Worm (Caenorhabditis elegans) whole organism, L1 larva: ENCODE data around the gene sqv-1.

Experiments used
- C16A3.4 ChIP-seq: fragments of 150-350 bp; optimal IDR thresholded peaks from 2 replicates; lab custom pipeline; 2014; ENCODE audit warnings: missing biosample characterization, missing genetic modification characterization
- C34B4.2 ChIP-seq: sonication (generic microtip); optimal IDR thresholded peaks from 2 replicates; lab custom pipeline; 2017; ENCODE audit warnings: mild to moderate bottlenecking, missing genetic modification characterization, missing compliant biosample characterization
- Y116A8C.19 ChIP-seq: sonication (generic microtip); optimal IDR thresholded peaks from 2 replicates; lab custom pipeline; 2016; ENCODE audit warnings: missing compliant biosample characterization, missing genetic modification characterization, borderline replicate concordance
- alr-1 ChIP-seq: fragments of 200-800 bp; sonication (Bioruptor generic); optimal IDR thresholded peaks from 2 replicates; lab custom pipeline; 2018; ENCODE audit warnings: borderline replicate concordance, mild to moderate bottlenecking, missing genetic modification characterization, missing compliant biosample characterization
- aly-2 ChIP-seq: fragments of 150-350 bp; optimal IDR thresholded peaks from 2 replicates; lab custom pipeline; 2014; ENCODE audit warnings: missing biosample characterization, missing genetic modification characterization
- ama-1 ChIP-seq: fragments of 150-350 bp; optimal IDR thresholded peaks from 2 replicates; lab custom pipeline; 2014
- blmp-1 ChIP-seq: fragments of 150-350 bp; optimal IDR thresholded peaks from 2 replicates; lab custom pipeline; 2014; ENCODE audit warnings: missing biosample characterization, missing genetic modification characterization
- ceh-8 ChIP-seq: fragments of 200-800 bp; sonication (Bioruptor generic); optimal IDR thresholded peaks from 2 replicates; lab custom pipeline; 2018; ENCODE audit warnings: mild to moderate bottlenecking, missing genetic modification characterization, moderate library complexity, missing compliant biosample characterization
- ceh-82 ChIP-seq, 3 experiments: fragments of 150-350 bp in 1 of 3; sonication (generic microtip) in 2 of 3; optimal IDR thresholded peaks; 2 replicates each; lab custom pipeline; 2014 to 2017; ENCODE audit warnings: missing biosample characterization in 3 of 3, missing genetic modification characterization in 3 of 3
- ceh-88 ChIP-seq: fragments of 200-800 bp; sonication (Bioruptor generic); IDR thresholded peaks from 2 replicates; pipeline ENCODE4 v1.3.6; 2022; ENCODE audit warnings: missing genetic modification characterization, missing compliant biosample characterization
- egl-27 ChIP-seq, 2 experiments: fragments of 150-350 bp in 1 of 2; sonication (generic microtip); optimal IDR thresholded peaks; 3 replicates each; lab custom pipeline; 2017 to 2018; ENCODE audit warnings: missing biosample characterization in 2 of 2, missing genetic modification characterization in 2 of 2, missing genetic modification reagents in 2 of 2
- elt-2 ChIP-seq: sonication (generic microtip); optimal IDR thresholded peaks from 2 replicates; lab custom pipeline; 2016; ENCODE audit warnings: missing genetic modification characterization, mild to moderate bottlenecking, inconsistent platforms, missing compliant biosample characterization, missing genetic modification reagents
- elt-3 ChIP-seq, 6 experiments: fragments of 150-350 bp in 1 of 6; sonication (generic microtip); optimal IDR thresholded peaks; 2 replicates each; lab custom pipeline; 2017 to 2018; ENCODE audit warnings: missing biosample characterization in 6 of 6, missing genetic modification characterization in 6 of 6, inconsistent platforms in 1 of 6
- fkh-10 ChIP-seq: sonication (generic microtip); optimal IDR thresholded peaks from 2 replicates; lab custom pipeline; 2017; ENCODE audit warnings: missing biosample characterization, missing genetic modification reagents, missing genetic modification characterization
- fkh-8 ChIP-seq: sonication (generic microtip); optimal IDR thresholded peaks from 2 replicates; lab custom pipeline; 2016; ENCODE audit warnings: mild to moderate bottlenecking, missing genetic modification characterization, missing compliant biosample characterization
- fos-1 ChIP-seq: fragments of 150-350 bp; optimal IDR thresholded peaks from 2 replicates; lab custom pipeline; 2014; ENCODE audit warnings: missing biosample characterization, missing genetic modification characterization
- irx-1 ChIP-seq: sonication (generic microtip); optimal IDR thresholded peaks from 2 replicates; lab custom pipeline; 2016; ENCODE audit warnings: missing genetic modification characterization, missing compliant biosample characterization
- jun-1 ChIP-seq: fragments of 150-350 bp; optimal IDR thresholded peaks from 2 replicates; lab custom pipeline; 2014; ENCODE audit warnings: missing biosample characterization, missing genetic modification reagents, missing genetic modification characterization
- lin-13 ChIP-seq: fragments of 150-350 bp; optimal IDR thresholded peaks from 2 replicates; lab custom pipeline; 2014; ENCODE audit warnings: missing biosample characterization, missing genetic modification reagents, missing genetic modification characterization
- lin-15B ChIP-seq: fragments of 150-350 bp; sonication (generic microtip); optimal IDR thresholded peaks from 3 replicates; lab custom pipeline; 2014; ENCODE audit warnings: missing biosample characterization, missing genetic modification characterization
- lir-3 ChIP-seq: sonication (generic microtip); optimal IDR thresholded peaks from 2 replicates; lab custom pipeline; 2016; ENCODE audit warnings: mild to moderate bottlenecking, missing genetic modification characterization, moderate library complexity, missing compliant biosample characterization; ENCODE audit not compliant: poor library complexity
- mab-9 ChIP-seq: fragments of 200-800 bp; sonication (Bioruptor generic); IDR thresholded peaks from 2 replicates; pipeline ENCODE4 v1.3.6; 2022; ENCODE audit warnings: missing genetic modification reagents, missing genetic modification characterization, missing compliant biosample characterization
- mef-2 ChIP-seq: fragments of 150-350 bp; optimal IDR thresholded peaks from 2 replicates; lab custom pipeline; 2014; ENCODE audit warnings: missing biosample characterization, missing genetic modification characterization
- nhr-12 ChIP-seq: sonication (generic microtip); optimal IDR thresholded peaks from 2 replicates; lab custom pipeline; 2017; ENCODE audit warnings: missing biosample characterization, missing genetic modification characterization
- nhr-19 ChIP-seq: fragments of 200-800 bp; sonication (Bioruptor generic); conservative IDR thresholded peaks from 2 replicates; pipeline ENCODE4 v1.3.6; 2022; ENCODE audit warnings: missing genetic modification characterization, missing compliant biosample characterization
- nhr-28 ChIP-seq: fragments of 150-350 bp; optimal IDR thresholded peaks from 2 replicates; lab custom pipeline; 2014; ENCODE audit warnings: missing biosample characterization, missing genetic modification characterization
- nhr-84 ChIP-seq: sonication (generic microtip); optimal IDR thresholded peaks from 2 replicates; lab custom pipeline; 2017; ENCODE audit warnings: missing biosample characterization, missing genetic modification characterization
- nhr-90 ChIP-seq: sonication (generic microtip); optimal IDR thresholded peaks from 2 replicates; lab custom pipeline; 2016; ENCODE audit warnings: mild to moderate bottlenecking, missing genetic modification characterization, missing compliant biosample characterization; ENCODE audit not compliant: poor library complexity
- pag-3 ChIP-seq: sonication (generic microtip); optimal IDR thresholded peaks from 2 replicates; lab custom pipeline; 2017; ENCODE audit warnings: missing genetic modification characterization, mild to moderate bottlenecking, missing compliant biosample characterization, antibody characterized with exemption, borderline replicate concordance; ENCODE audit not compliant: insufficient read depth
- pqm-1 ChIP-seq: sonication (generic microtip); optimal IDR thresholded peaks from 3 replicates; lab custom pipeline; 2017; ENCODE audit warnings: missing biosample characterization, missing genetic modification characterization
- skn-1 ChIP-seq: fragments of 150-350 bp; optimal IDR thresholded peaks from 2 replicates; lab custom pipeline; 2014; ENCODE audit warnings: missing biosample characterization, missing genetic modification characterization
- snu-23 ChIP-seq: sonication (generic microtip); optimal IDR thresholded peaks from 2 replicates; lab custom pipeline; 2016; ENCODE audit warnings: missing genetic modification characterization, missing compliant biosample characterization
- sptf-1 ChIP-seq: fragments of 150-350 bp; optimal IDR thresholded peaks from 2 replicates; lab custom pipeline; 2014; ENCODE audit warnings: missing biosample characterization, missing genetic modification characterization
- tbx-2 ChIP-seq: sonication (generic microtip); optimal IDR thresholded peaks from 2 replicates; lab custom pipeline; 2016; ENCODE audit warnings: missing genetic modification characterization, missing compliant biosample characterization
- unc-130 ChIP-seq: fragments of 150-350 bp; optimal IDR thresholded peaks from 2 replicates; lab custom pipeline; 2017; ENCODE audit warnings: missing biosample characterization, missing genetic modification characterization, inconsistent platforms
- unc-62 ChIP-seq: fragments of 150-350 bp; optimal IDR thresholded peaks from 2 replicates; lab custom pipeline; 2014; ENCODE audit warnings: missing biosample characterization, missing genetic modification reagents, missing genetic modification characterization
- unc-86 ChIP-seq: sonication (generic microtip); optimal IDR thresholded peaks from 2 replicates; lab custom pipeline; 2016; ENCODE audit warnings: missing genetic modification characterization, missing compliant biosample characterization
- unc-98 ChIP-seq: fragments of 200-800 bp; sonication (Bioruptor generic); IDR thresholded peaks from 2 replicates; pipeline ENCODE4 v1.3.6; 2022; ENCODE audit warnings: missing genetic modification characterization, missing compliant biosample characterization
- xbp-1 ChIP-seq: sonication (generic microtip); optimal IDR thresholded peaks from 2 replicates; lab custom pipeline; 2016; ENCODE audit warnings: missing genetic modification characterization, missing compliant biosample characterization
- zag-1 ChIP-seq: fragments of 150-350 bp; optimal IDR thresholded peaks from 2 replicates; lab custom pipeline; 2014; ENCODE audit warnings: missing biosample characterization, missing genetic modification characterization

The sqv-1 gene

DNA sequence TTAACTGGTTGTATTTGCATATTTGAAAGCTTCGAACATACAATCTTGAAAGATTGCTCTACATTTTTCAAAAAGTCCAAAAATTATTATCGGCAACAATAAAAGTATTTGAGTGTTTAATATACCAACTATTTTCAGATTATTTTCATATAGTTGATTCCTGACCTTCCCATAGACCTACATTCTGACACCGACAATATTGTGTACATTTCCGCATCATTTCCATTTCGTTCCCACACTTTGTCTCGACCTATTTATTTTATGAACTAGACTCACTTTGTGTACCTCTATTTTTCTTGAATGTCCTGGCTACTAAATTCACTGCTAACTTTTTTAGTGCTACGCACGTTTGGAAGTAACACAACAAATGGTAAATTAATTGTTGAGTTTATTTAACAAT, 18.5 kb upstream of the sqv-1 start, which contains the start of gene lgc-5:
Gene lgc-5, plus strand, starts transcription at position 301 of the 400 bp plus-strand sequence.
- TF ChIP-seq elt-3 (tag; optimal IDR thresholded peaks at IDR 0.05; lab: Kevin White, UChicago): no peak
- no peak for TF ChIP-seq jun-1 (tag; lab: Kevin White, UChicago)
- TF ChIP-seq C34B4.2: no peak
- no peak for TF ChIP-seq mef-2 (tag; lab: Kevin White, UChicago)
- no peak for TF ChIP-seq pqm-1 (tag; lab: Kevin White, UChicago)
- no peak for TF ChIP-seq sptf-1 (tag; lab: Kevin White, UChicago)
- no peak for TF ChIP-seq fos-1 (tag; lab: Kevin White, UChicago)
- no peak for TF ChIP-seq tbx-2 (tag; lab: Kevin White, UChicago)
- TF ChIP-seq skn-1 (tag; lab: Kevin White, UChicago): no peak
- TF ChIP-seq nhr-84 (tag; lab: Kevin White, UChicago): no peak
- no peak for TF ChIP-seq unc-130 (tag; lab: Kevin White, UChicago)
- no peak for TF ChIP-seq lin-13 (GFP tag; lab: Kevin White, UChicago)
- TF ChIP-seq, all 84 proteins: peak for 0

DNA sequence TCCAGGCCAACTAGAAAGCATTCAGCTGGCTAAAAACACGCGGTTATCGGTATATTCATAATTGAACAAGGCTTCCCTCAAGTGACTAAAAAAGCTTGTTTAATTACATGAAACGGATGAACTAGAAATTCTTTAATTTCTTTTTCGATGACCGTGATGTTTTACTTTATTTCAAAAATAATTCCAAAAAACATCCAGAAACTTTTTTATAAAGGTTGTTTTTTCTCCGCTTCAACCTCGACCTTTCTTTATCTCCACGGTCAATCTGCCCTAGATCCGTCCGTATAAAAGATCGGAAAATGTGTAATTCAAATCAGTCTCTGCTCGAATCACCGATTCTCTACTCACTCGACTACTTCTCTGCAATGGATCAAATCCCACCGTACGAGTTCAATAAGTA, 15.4 kb upstream of the sqv-1 start, which contains the start of gene F17E9.5:
Gene F17E9.5, plus strand, starts transcription at position 301 of the 400 bp plus-strand sequence.
- no peak for TF ChIP-seq nhr-12
- TF ChIP-seq unc-86 (tag; lab: Kevin White, UChicago): no peak
- TF ChIP-seq pag-3 (tag; lab: Kevin White, UChicago): no peak
- TF ChIP-seq nhr-19: no peak
- no peak for TF ChIP-seq ceh-88
- no peak for TF ChIP-seq ceh-8 (GFP tag; lab: Kevin White, UChicago)
- no peak for TF ChIP-seq aly-2 (tag; lab: Kevin White, UChicago)
- no peak for TF ChIP-seq nhr-90 (tag; lab: Kevin White, UChicago)
- TF ChIP-seq fkh-10 (GFP tag; lab: Kevin White, UChicago): no peak
- no peak for TF ChIP-seq fkh-8 (tag; lab: Kevin White, UChicago)
- TF ChIP-seq Y116A8C.19 (tag; lab: Kevin White, UChicago): no peak
- TF ChIP-seq lin-15B (tag; lab: Kevin White, UChicago): no peak
- no peak for TF ChIP-seq lir-3 (tag; lab: Kevin White, UChicago)
- TF ChIP-seq xbp-1 (tag; lab: Kevin White, UChicago): no peak
- TF ChIP-seq unc-98: no peak
- TF ChIP-seq blmp-1: no peak
- no peak for TF ChIP-seq ama-1 (lab: Kevin White, UChicago)
- TF ChIP-seq nhr-28: no peak

DNA sequence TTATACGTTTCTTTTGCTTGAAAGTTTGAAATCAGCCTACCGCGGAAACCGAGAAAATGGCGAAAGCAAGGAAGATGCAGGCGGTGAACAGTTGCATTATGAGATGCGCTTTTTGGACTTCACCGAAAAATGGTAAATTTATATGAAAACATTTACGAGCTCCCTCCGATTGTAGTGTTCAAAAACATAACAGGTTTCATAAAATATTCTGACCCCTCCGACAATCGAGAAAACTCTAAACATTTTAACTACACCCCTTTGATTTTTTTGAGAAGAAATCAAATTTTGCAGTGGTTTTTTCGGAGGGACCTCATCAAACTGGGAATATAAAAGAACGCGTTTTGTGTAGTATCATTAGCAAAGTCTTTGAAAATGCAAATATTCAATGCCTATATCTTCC, 13.9 kb upstream of the sqv-1 start, which contains the start of the genes F17E9.18 and F17E9.15:
Gene F17E9.18, minus strand, starts transcription at position 101 of the 400 bp plus-strand sequence.
Gene F17E9.15, plus strand, starts transcription at position 368 of the 400 bp plus-strand sequence.
- no peak for TF ChIP-seq unc-130 (tag; lab: Kevin White, UChicago)
- no peak for TF ChIP-seq mab-9 (GFP tag; lab: Robert Waterston, UW)
- TF ChIP-seq tbx-2 (tag; lab: Kevin White, UChicago): no peak
- no peak for TF ChIP-seq snu-23
- no peak for TF ChIP-seq unc-62 (GFP tag; lab: Kevin White, UChicago)
- TF ChIP-seq nhr-19: no peak
- no peak for TF ChIP-seq skn-1 (tag; lab: Kevin White, UChicago)
- no peak for TF ChIP-seq ceh-82 (tag; optimal IDR thresholded peaks at IDR 0.05; lab: Kevin White, UChicago)
- TF ChIP-seq C16A3.4 (tag; lab: Kevin White, UChicago): no peak
- TF ChIP-seq Y116A8C.19 (tag; lab: Kevin White, UChicago): no peak
- TF ChIP-seq alr-1 (tag; lab: Kevin White, UChicago): no peak
- TF ChIP-seq zag-1: no peak
- TF ChIP-seq irx-1: no peak
- no peak for TF ChIP-seq elt-2 (tag; lab: Kevin White, UChicago)
- no peak for TF ChIP-seq egl-27 (tag; optimal IDR thresholded peaks at IDR 0.05; lab: Kevin White, UChicago)
- TF ChIP-seq, all 84 proteins: peak for 0
